Fruit fly (Drosophila melanogaster): ENCODE results near the gene wts.

dm6 chr3R:30750898-30751297 lies 55.5 kb downstream of the wts start:
- TF ChIP-seq h (optimal IDR thresholded peaks at IDR 0.05) (no peak), ttk (optimal IDR thresholded peaks at IDR 0.05) (no peak)
